Worm (Caenorhabditis elegans) whole organism, L1 larva: ENCODE measurements around the gene act-3.

Source experiments
- C04F5.9 ChIP-seq: sonication (generic microtip); optimal IDR thresholded peaks from 2 replicates; lab custom pipeline; 2016; ENCODE audit warnings: missing genetic modification characterization, missing compliant biosample characterization
- C16A3.4 ChIP-seq: fragments of 150-350 bp; optimal IDR thresholded peaks from 2 replicates; lab custom pipeline; 2014; ENCODE audit warnings: missing biosample characterization, missing genetic modification characterization
- F16B12.6 ChIP-seq: fragments of 150-350 bp; optimal IDR thresholded peaks from 2 replicates; lab custom pipeline; 2014; ENCODE audit warnings: missing biosample characterization, missing genetic modification characterization
- Y116A8C.19 ChIP-seq: sonication (generic microtip); optimal IDR thresholded peaks from 2 replicates; lab custom pipeline; 2016; ENCODE audit warnings: missing compliant biosample characterization, missing genetic modification characterization, borderline replicate concordance
- aly-2 ChIP-seq: fragments of 150-350 bp; optimal IDR thresholded peaks from 2 replicates; lab custom pipeline; 2014; ENCODE audit warnings: missing biosample characterization, missing genetic modification characterization
- ama-1 ChIP-seq: fragments of 150-350 bp; optimal IDR thresholded peaks from 2 replicates; lab custom pipeline; 2014
- blmp-1 ChIP-seq: fragments of 150-350 bp; optimal IDR thresholded peaks from 2 replicates; lab custom pipeline; 2014; ENCODE audit warnings: missing biosample characterization, missing genetic modification characterization
- ceh-82 ChIP-seq, 3 experiments: fragments of 150-350 bp in 1 of 3; sonication (generic microtip) in 2 of 3; optimal IDR thresholded peaks; 2 replicates each; lab custom pipeline; 2014 to 2017; ENCODE audit warnings: missing biosample characterization in 3 of 3, missing genetic modification characterization in 3 of 3
- ces-1 ChIP-seq: fragments of 150-350 bp; optimal IDR thresholded peaks from 2 replicates; lab custom pipeline; 2014; ENCODE audit warnings: missing biosample characterization, missing genetic modification reagents, missing genetic modification characterization
- efl-1 ChIP-seq, 4 experiments: fragments of 150-350 bp; optimal IDR thresholded peaks in 3 of 4; peaks in 1 of 4; 1 replicate in 1 of 4; 2 replicates in 3 of 4; lab custom pipeline; 2014; ENCODE audit warnings: missing biosample characterization in 2 of 4, missing genetic modification characterization in 2 of 4, missing genetic modification reagents in 2 of 4
- efl-3 ChIP-seq: fragments of 200-800 bp; sonication (Bioruptor generic); optimal IDR thresholded peaks from 2 replicates; lab custom pipeline; 2018; ENCODE audit warnings: mild to moderate bottlenecking, missing genetic modification characterization, missing compliant biosample characterization
- elt-2 ChIP-seq: sonication (generic microtip); optimal IDR thresholded peaks from 2 replicates; lab custom pipeline; 2016; ENCODE audit warnings: missing genetic modification characterization, mild to moderate bottlenecking, inconsistent platforms, missing compliant biosample characterization, missing genetic modification reagents
- elt-3 ChIP-seq, 6 experiments: fragments of 150-350 bp in 1 of 6; sonication (generic microtip); optimal IDR thresholded peaks; 2 replicates each; lab custom pipeline; 2017 to 2018; ENCODE audit warnings: missing biosample characterization in 6 of 6, missing genetic modification characterization in 6 of 6, inconsistent platforms in 1 of 6
- fkh-10 ChIP-seq: sonication (generic microtip); optimal IDR thresholded peaks from 2 replicates; lab custom pipeline; 2017; ENCODE audit warnings: missing biosample characterization, missing genetic modification reagents, missing genetic modification characterization
- grh-1 ChIP-seq: fragments of 200-800 bp; sonication (Bioruptor generic); IDR thresholded peaks from 2 replicates; pipeline ENCODE4 v1.3.6; 2022; ENCODE audit warnings: missing genetic modification reagents, missing genetic modification characterization, missing compliant biosample characterization
- irx-1 ChIP-seq: sonication (generic microtip); optimal IDR thresholded peaks from 2 replicates; lab custom pipeline; 2016; ENCODE audit warnings: missing genetic modification characterization, missing compliant biosample characterization
- lin-14 ChIP-seq: fragments of 200-800 bp; sonication (Bioruptor generic); optimal IDR thresholded peaks from 2 replicates; lab custom pipeline; 2018; ENCODE audit warnings: mild to moderate bottlenecking, missing genetic modification characterization, moderate library complexity, missing compliant biosample characterization
- lin-35 ChIP-seq, 2 experiments: fragments of 150-350 bp; optimal IDR thresholded peaks; 2 replicates each; lab custom pipeline; 2014; ENCODE audit warnings: missing biosample characterization in 2 of 2, missing genetic modification characterization in 2 of 2, missing genetic modification reagents in 2 of 2
- lir-3 ChIP-seq: sonication (generic microtip); optimal IDR thresholded peaks from 2 replicates; lab custom pipeline; 2016; ENCODE audit warnings: mild to moderate bottlenecking, missing genetic modification characterization, moderate library complexity, missing compliant biosample characterization; ENCODE audit not compliant: poor library complexity
- lsy-2 ChIP-seq, 2 experiments: fragments of 150-350 bp; optimal IDR thresholded peaks; 2 replicates each; lab custom pipeline; 2014; ENCODE audit warnings: missing biosample characterization in 2 of 2, missing genetic modification characterization in 2 of 2
- mdl-1 ChIP-seq, 2 experiments: fragments of 150-350 bp; optimal IDR thresholded peaks; 2 replicates each; lab custom pipeline; 2014 to 2017; ENCODE audit warnings: missing biosample characterization in 2 of 2, missing genetic modification characterization in 2 of 2, inconsistent platforms in 1 of 2
- mep-1 ChIP-seq: fragments of 150-350 bp; optimal IDR thresholded peaks from 2 replicates; lab custom pipeline; 2014; ENCODE audit warnings: missing biosample characterization, missing genetic modification characterization
- nhr-19 ChIP-seq: fragments of 200-800 bp; sonication (Bioruptor generic); conservative IDR thresholded peaks from 2 replicates; pipeline ENCODE4 v1.3.6; 2022; ENCODE audit warnings: missing genetic modification characterization, missing compliant biosample characterization
- nhr-20 ChIP-seq: sonication (generic microtip); optimal IDR thresholded peaks from 2 replicates; lab custom pipeline; 2016; ENCODE audit warnings: mild to moderate bottlenecking, missing genetic modification characterization, missing compliant biosample characterization
- nhr-47 ChIP-seq: sonication (generic microtip); optimal IDR thresholded peaks from 2 replicates; lab custom pipeline; 2016; ENCODE audit warnings: mild to moderate bottlenecking, missing genetic modification characterization, moderate library complexity, missing compliant biosample characterization
- nhr-71 ChIP-seq: sonication (generic microtip); optimal IDR thresholded peaks from 2 replicates; lab custom pipeline; 2016; ENCODE audit warnings: mild to moderate bottlenecking, missing genetic modification characterization, moderate library complexity, missing compliant biosample characterization
- nhr-84 ChIP-seq: sonication (generic microtip); optimal IDR thresholded peaks from 2 replicates; lab custom pipeline; 2017; ENCODE audit warnings: missing biosample characterization, missing genetic modification characterization
- nhr-85 ChIP-seq: sonication (generic microtip); peaks from one replicate; lab custom pipeline; 2016; ENCODE audit warnings: missing genetic modification characterization, inconsistent platforms, missing compliant biosample characterization
- nhr-90 ChIP-seq: sonication (generic microtip); optimal IDR thresholded peaks from 2 replicates; lab custom pipeline; 2016; ENCODE audit warnings: mild to moderate bottlenecking, missing genetic modification characterization, missing compliant biosample characterization; ENCODE audit not compliant: poor library complexity
- pag-3 ChIP-seq: sonication (generic microtip); optimal IDR thresholded peaks from 2 replicates; lab custom pipeline; 2017; ENCODE audit warnings: missing genetic modification characterization, mild to moderate bottlenecking, missing compliant biosample characterization, antibody characterized with exemption, borderline replicate concordance; ENCODE audit not compliant: insufficient read depth
- skn-1 ChIP-seq: fragments of 150-350 bp; optimal IDR thresholded peaks from 2 replicates; lab custom pipeline; 2014; ENCODE audit warnings: missing biosample characterization, missing genetic modification characterization
- snu-23 ChIP-seq: sonication (generic microtip); optimal IDR thresholded peaks from 2 replicates; lab custom pipeline; 2016; ENCODE audit warnings: missing genetic modification characterization, missing compliant biosample characterization
- sox-4 ChIP-seq: sonication (generic microtip); optimal IDR thresholded peaks from 2 replicates; lab custom pipeline; 2016; ENCODE audit warnings: missing genetic modification characterization, missing compliant biosample characterization
- sptf-1 ChIP-seq: fragments of 150-350 bp; optimal IDR thresholded peaks from 2 replicates; lab custom pipeline; 2014; ENCODE audit warnings: missing biosample characterization, missing genetic modification characterization
- sup-37 ChIP-seq: fragments of 200-800 bp; sonication (Bioruptor generic); optimal IDR thresholded peaks from 2 replicates; lab custom pipeline; 2018; ENCODE audit warnings: mild to moderate bottlenecking, missing genetic modification characterization, missing compliant biosample characterization
- swsn-7 ChIP-seq: sonication (generic microtip); optimal IDR thresholded peaks from 2 replicates; lab custom pipeline; 2016; ENCODE audit warnings: missing genetic modification characterization, missing compliant biosample characterization
- tlp-1 ChIP-seq: fragments of 150-350 bp; optimal IDR thresholded peaks from 2 replicates; lab custom pipeline; 2014; ENCODE audit warnings: missing biosample characterization, missing genetic modification characterization
- unc-30 ChIP-seq: sonication (generic microtip); optimal IDR thresholded peaks from 2 replicates; lab custom pipeline; 2017; ENCODE audit warnings: missing biosample characterization, missing genetic modification characterization
- unc-62 ChIP-seq: fragments of 150-350 bp; optimal IDR thresholded peaks from 2 replicates; lab custom pipeline; 2014; ENCODE audit warnings: missing biosample characterization, missing genetic modification reagents, missing genetic modification characterization
- zip-4 ChIP-seq: fragments of 200-800 bp; sonication (Bioruptor generic); optimal IDR thresholded peaks from 2 replicates; lab custom pipeline; 2018; ENCODE audit warnings: mild to moderate bottlenecking, missing genetic modification characterization, moderate library complexity, missing compliant biosample characterization
- ztf-4 ChIP-seq: fragments of 150-350 bp; optimal IDR thresholded peaks from 2 replicates; lab custom pipeline; 2014; ENCODE audit warnings: missing biosample characterization, missing genetic modification characterization

act-3 gene

DNA sequence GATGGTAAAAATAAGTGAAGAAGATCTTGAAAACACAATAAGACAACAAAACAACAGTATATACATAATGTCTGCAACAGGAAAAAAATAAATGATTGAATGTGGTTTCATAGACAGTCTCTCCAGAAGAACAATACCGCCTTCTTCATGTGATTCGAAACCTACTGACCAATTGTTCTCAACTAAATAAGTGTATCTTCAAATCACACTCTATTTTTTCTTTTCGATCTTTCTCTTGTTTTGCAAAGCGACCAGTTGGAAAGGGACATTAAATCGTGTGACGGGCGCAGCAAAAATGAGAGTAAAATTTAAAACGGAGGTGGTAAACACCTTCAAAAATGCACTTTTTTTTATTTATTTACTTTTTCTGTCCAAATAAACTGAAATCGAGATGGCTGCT is 12.4 kb downstream of the act-3 start:
- TF ChIP-seq ztf-4 (no peak), unc-62 (GFP tag; lab: Kevin White, UChicago) (no peak), ceh-82 (tag; optimal IDR thresholded peaks at IDR 0.05; lab: Kevin White, UChicago) (no peak), nhr-20 (tag; lab: Kevin White, UChicago) (peak; percentile 36), irx-1 (tag; lab: Kevin White, UChicago) (no peak), aly-2 (tag; lab: Kevin White, UChicago) (no peak), snu-23 (GFP tag; lab: Kevin White, UChicago) (peak; percentile 40), nhr-71 (tag; lab: Kevin White, UChicago) (peak; percentile 12), C04F5.9 (no peak), unc-30 (tag; lab: Kevin White, UChicago) (no peak), blmp-1 (tag; lab: Kevin White, UChicago) (peak; percentile 90), skn-1 (tag; lab: Kevin White, UChicago) (no peak), lin-14 (GFP tag; lab: Kevin White, UChicago) (peak; percentile 62), tlp-1 (tag; lab: Kevin White, UChicago) (no peak), nhr-47 (tag; lab: Kevin White, UChicago) (no peak), mep-1 (tag; lab: Kevin White, UChicago) (peak; percentile 23), nhr-85 (tag; lab: Kevin White, UChicago) (peak; percentile 70), lir-3 (no peak), lin-35 (GFP tag; optimal IDR thresholded peaks at IDR 0.05; lab: Kevin White, UChicago) (peak in 1 of 2 experiments; percentile 15)

DNA sequence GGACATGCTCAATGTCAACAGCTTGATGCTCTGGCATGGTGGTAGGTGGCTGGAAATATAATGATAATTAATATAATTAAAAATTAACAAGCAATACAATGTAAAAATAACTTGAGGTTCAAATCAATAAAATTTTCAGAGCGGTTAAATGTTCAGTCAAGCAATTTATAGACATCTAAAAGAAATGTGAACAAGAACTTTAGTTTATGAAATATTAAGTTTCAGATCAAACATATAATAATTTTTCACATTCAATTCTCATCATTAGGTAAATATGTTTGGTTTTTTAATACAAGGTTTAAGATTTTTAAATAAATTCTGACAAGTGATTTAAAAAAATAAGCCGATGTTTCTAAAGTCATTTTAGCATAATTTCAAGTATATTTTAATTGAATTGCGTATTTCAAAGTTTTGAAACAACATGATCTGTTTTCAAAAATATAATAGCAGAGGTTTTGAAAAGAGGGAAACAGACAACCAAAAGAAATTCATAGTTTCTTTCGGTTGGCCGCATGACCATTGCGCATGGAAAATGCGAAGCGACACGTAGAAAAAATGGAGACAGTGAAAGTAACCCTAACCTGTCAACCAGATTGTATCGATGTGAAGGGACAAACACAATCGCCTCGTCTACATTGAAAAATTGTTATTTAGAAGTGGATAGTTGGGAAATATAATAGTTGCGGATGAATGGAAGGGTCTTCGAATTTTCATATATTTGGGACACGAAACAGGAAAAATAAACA is 13.9 kb downstream of the act-3 start, which contains the start of gene T04C12.11:
TSS of gene T04C12.11 (minus strand) at position 51 of the 746 bp plus-strand sequence.
- TF ChIP-seq lin-35 (GFP tag; optimal IDR thresholded peaks at IDR 0.05; lab: Kevin White, UChicago) (peak in 1 of 2 experiments; percentile 19), lsy-2 (tag; optimal IDR thresholded peaks at IDR 0.05; lab: Kevin White, UChicago) (peak in 1 of 2 experiments; percentile 30), ces-1 (GFP tag; lab: Kevin White, UChicago) (no peak), sox-4 (no peak), nhr-20 (tag; lab: Kevin White, UChicago) (peak; percentile 66), blmp-1 (tag; lab: Kevin White, UChicago) (peak; percentile 99), snu-23 (GFP tag; lab: Kevin White, UChicago) (peak; percentile 65), nhr-85 (tag; lab: Kevin White, UChicago) (peak; percentile 85), skn-1 (tag; lab: Kevin White, UChicago) (peak; percentile 10), nhr-90 (tag; lab: Kevin White, UChicago) (no peak), fkh-10 (GFP tag; lab: Kevin White, UChicago) (no peak), zip-4 (no peak), efl-1 (optimal IDR thresholded peaks at IDR 0.05; lab: Kevin White, UChicago) (no peak), efl-1 (GFP tag; optimal IDR thresholded peaks at IDR 0.05 in 1 of 2; lab: Kevin White, UChicago) (peak in 1 of 2 experiments; percentile 64), efl-3 (GFP tag; lab: Kevin White, UChicago) (no peak), C16A3.4 (tag; lab: Kevin White, UChicago) (peak; percentile 8), swsn-7 (tag; lab: Kevin White, UChicago) (no peak), lin-14 (GFP tag; lab: Kevin White, UChicago) (peak; percentile 72), mep-1 (tag; lab: Kevin White, UChicago) (peak; percentile 77), mdl-1 (tag; optimal IDR thresholded peaks at IDR 0.05; lab: Kevin White, UChicago) (peak in 1 of 2 experiments; percentile 43), nhr-84 (no peak), sup-37 (GFP tag; lab: Kevin White, UChicago) (no peak), lir-3 (no peak), grh-1 (GFP tag; lab: Robert Waterston, UW) (no peak), nhr-71 (tag; lab: Kevin White, UChicago) (peak; percentile 32), elt-3 (tag; optimal IDR thresholded peaks at IDR 0.05; lab: Kevin White, UChicago) (peak in 1 of 6 experiments; percentile 32), F16B12.6 (tag; lab: Kevin White, UChicago) (no peak), unc-62 (GFP tag; lab: Kevin White, UChicago) (no peak)

DNA sequence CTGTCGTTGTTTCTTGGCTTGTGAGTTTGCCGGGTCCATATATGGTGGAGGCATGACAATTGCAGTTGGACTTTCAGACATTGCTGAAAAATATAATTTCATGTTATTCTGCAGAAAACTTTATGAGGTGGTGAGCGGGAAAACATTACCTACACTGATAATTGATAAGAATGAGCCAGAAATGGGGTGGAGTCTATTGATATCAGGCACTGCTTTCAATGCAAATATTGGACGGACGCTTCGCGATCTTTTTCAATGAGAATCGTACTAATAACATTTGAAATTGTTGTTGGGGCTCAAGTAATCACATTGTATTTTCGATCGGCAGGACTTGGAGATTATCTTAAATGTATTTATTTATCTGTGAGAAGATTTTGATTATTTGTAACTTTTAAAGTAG is 15.1 kb downstream of the act-3 start, which contains the start of gene T04C12.1:
TSS of gene T04C12.1 (minus strand) at position 90 of the 400 bp plus-strand sequence.
- peak; percentile 61 for TF ChIP-seq ama-1 (lab: Kevin White, UChicago)
- TF ChIP-seq Y116A8C.19 (tag; lab: Kevin White, UChicago), result no peak
- peak; percentile 4 for TF ChIP-seq elt-2 (tag; lab: Kevin White, UChicago)
- peak; percentile 19 for TF ChIP-seq nhr-71 (tag; lab: Kevin White, UChicago)
- TF ChIP-seq nhr-84, result no peak
- TF ChIP-seq C04F5.9, result no peak
- 0 out of 2 replicates have a peak, but pooled peaks have one; percentile 13 for TF ChIP-seq nhr-19 (GFP tag; lab: Robert Waterston, UW)
- no peak for TF ChIP-seq pag-3 (tag; lab: Kevin White, UChicago)
- peak; percentile 13 for TF ChIP-seq nhr-90 (tag; lab: Kevin White, UChicago)
- TF ChIP-seq nhr-85 (tag; lab: Kevin White, UChicago), result peak; percentile 13
- TF ChIP-seq sptf-1 (tag; lab: Kevin White, UChicago), result no peak
- TF ChIP-seq sup-37 (GFP tag; lab: Kevin White, UChicago), result no peak
